Fruit fly (Drosophila melanogaster) whole organism, embryonic: ENCODE data around the gene mal.
A peak's percentile ranks its signal among the peaks of the same experiment; 100 is the strongest.

Experiments used
- Atf3 ChIP-seq: fragments of 200-800 bp; sonication (Bioruptor generic); optimal IDR thresholded peaks from 3 replicates; lab custom pipeline; 2016; ENCODE audit warnings: missing biosample characterization, missing genetic modification characterization
- Atf6 ChIP-seq: fragments of 200-800 bp; sonication (Bioruptor generic); IDR thresholded peaks from 2 replicates; pipeline ENCODE4 v1.3.6; 2022; ENCODE audit warnings: missing biosample characterization, missing genetic modification characterization
- BEAF-32 ChIP-seq: fragments of 200-800 bp; sonication (Bioruptor generic); optimal IDR thresholded peaks from 3 replicates; lab custom pipeline; 2017; ENCODE audit warnings: missing biosample characterization, missing genetic modification characterization, mild to moderate bottlenecking, moderate library complexity, missing genetic modification reagents
- CG10267 ChIP-seq: fragments of 200-800 bp; sonication (Bioruptor generic); optimal IDR thresholded peaks from 2 replicates; lab custom pipeline; 2018; ENCODE audit warnings: missing biosample characterization, mild to moderate bottlenecking, missing genetic modification characterization, moderate library complexity
- CG12236 ChIP-seq: fragments of 200-800 bp; sonication (Bioruptor generic); optimal IDR thresholded peaks from 2 replicates; lab custom pipeline; 2016; ENCODE audit warnings: missing biosample characterization, missing genetic modification characterization
- CG12391 ChIP-seq: fragments of 200-800 bp; sonication (Bioruptor generic); optimal IDR thresholded peaks from 3 replicates; lab custom pipeline; 2018; ENCODE audit warnings: missing biosample characterization, mild to moderate bottlenecking, missing genetic modification characterization, moderate library complexity
- CG13296 ChIP-seq: fragments of 200-800 bp; sonication (Bioruptor generic); optimal IDR thresholded peaks from 3 replicates; lab custom pipeline; 2018; ENCODE audit warnings: missing biosample characterization, mild to moderate bottlenecking, missing genetic modification characterization
- CG16813 ChIP-seq: fragments of 200-800 bp; sonication (Bioruptor generic); IDR thresholded peaks from 3 replicates; pipeline ENCODE4 v1.3.6; 2022; ENCODE audit warnings: missing biosample characterization, missing genetic modification characterization; ENCODE audit not compliant: partially characterized antibody
- CG3726 ChIP-seq: fragments of 200-800 bp; sonication (Bioruptor generic); IDR thresholded peaks from 3 replicates; pipeline ENCODE4, ENCODE4 v1.3.6; 2022; ENCODE audit warnings: missing biosample characterization, missing genetic modification characterization
- CG3995 ChIP-seq: fragments of 200-800 bp; sonication (Bioruptor generic); optimal IDR thresholded peaks from 3 replicates; lab custom pipeline; 2016; ENCODE audit warnings: missing biosample characterization, missing genetic modification characterization
- CG42726 ChIP-seq: fragments of 200-800 bp; sonication (Bioruptor generic); IDR thresholded peaks from 2 replicates; pipeline ENCODE4 v1.3.6; 2022; ENCODE audit warnings: missing biosample characterization, missing genetic modification characterization; ENCODE audit not compliant: partially characterized antibody
- CG5245 ChIP-seq: fragments of 200-800 bp; sonication (Bioruptor generic); optimal IDR thresholded peaks from 3 replicates; lab custom pipeline; 2016; ENCODE audit warnings: missing biosample characterization, missing genetic modification characterization
- CG6791 ChIP-seq: fragments of 200-800 bp; sonication (Bioruptor generic); IDR thresholded peaks from 3 replicates; pipeline ENCODE4 v1.3.6; 2022; ENCODE audit warnings: missing biosample characterization, missing genetic modification characterization; ENCODE audit not compliant: partially characterized antibody
- CG6813 ChIP-seq: fragments of 200-800 bp; sonication (Bioruptor generic); optimal IDR thresholded peaks from 2 replicates; lab custom pipeline; 2017; ENCODE audit warnings: missing biosample characterization, missing genetic modification characterization, mild to moderate bottlenecking, moderate library complexity, missing genetic modification reagents
- CG7928 ChIP-seq: fragments of 200-800 bp; sonication (Bioruptor generic); optimal IDR thresholded peaks from 2 replicates; lab custom pipeline; 2017; ENCODE audit warnings: missing biosample characterization, mild to moderate bottlenecking, missing genetic modification characterization
- CG8089 ChIP-seq: fragments of 200-800 bp; sonication (Bioruptor generic); optimal IDR thresholded peaks from 3 replicates; lab custom pipeline; 2016; ENCODE audit warnings: missing biosample characterization, missing genetic modification characterization
- CG9727 ChIP-seq: fragments of 200-800 bp; sonication (Bioruptor generic); optimal IDR thresholded peaks from 3 replicates; lab custom pipeline; 2017; ENCODE audit warnings: missing biosample characterization, mild to moderate bottlenecking, missing genetic modification characterization
- CHES-1-like ChIP-seq: fragments of 200-800 bp; sonication (Bioruptor generic); optimal IDR thresholded peaks from 2 replicates; lab custom pipeline; 2016; ENCODE audit warnings: missing biosample characterization, missing genetic modification characterization
- Chrac-16 ChIP-seq: fragments of 200-800 bp; sonication (Bioruptor generic); optimal IDR thresholded peaks from 3 replicates; lab custom pipeline; 2016; ENCODE audit warnings: missing biosample characterization, missing genetic modification characterization
- Fer1 ChIP-seq: fragments of 200-800 bp; sonication (Bioruptor generic); optimal IDR thresholded peaks from 2 replicates; lab custom pipeline; 2017; ENCODE audit warnings: missing biosample characterization, mild to moderate bottlenecking, missing genetic modification characterization
- Fer3 ChIP-seq: fragments of 200-800 bp; sonication (Bioruptor generic); optimal IDR thresholded peaks from 2 replicates; lab custom pipeline; 2018; ENCODE audit warnings: missing biosample characterization, mild to moderate bottlenecking, missing genetic modification characterization, moderate library complexity
- Lpt ChIP-seq: fragments of >200 bp; optimal IDR thresholded peaks from 2 replicates; lab custom pipeline; 2018; ENCODE audit warnings: missing biosample characterization, missing genetic modification characterization
- Neu2 ChIP-seq: fragments of 200-800 bp; sonication (Bioruptor generic); optimal IDR thresholded peaks from 3 replicates; lab custom pipeline; 2016; ENCODE audit warnings: missing biosample characterization, missing genetic modification characterization, borderline replicate concordance
- Nf-YB ChIP-seq: fragments of 200-800 bp; sonication (Bioruptor generic); optimal IDR thresholded peaks from 3 replicates; lab custom pipeline; 2019; ENCODE audit warnings: missing biosample characterization, mild to moderate bottlenecking, missing genetic modification characterization, moderate library complexity
- Oli ChIP-seq: fragments of 200-800 bp; sonication (Bioruptor generic); optimal IDR thresholded peaks from 2 replicates; lab custom pipeline; 2018; ENCODE audit warnings: missing biosample characterization, mild to moderate bottlenecking, missing genetic modification characterization, moderate library complexity
- Xbp1 ChIP-seq: fragments of 200-800 bp; sonication (Bioruptor generic); optimal IDR thresholded peaks from 3 replicates; lab custom pipeline; 2016; ENCODE audit warnings: missing biosample characterization, mild to moderate bottlenecking, missing genetic modification characterization
- aop ChIP-seq: fragments of 200-800 bp; sonication (Bioruptor generic); IDR thresholded peaks from 2 replicates; pipeline ENCODE4 v1.3.6; 2022; ENCODE audit warnings: missing biosample characterization, missing genetic modification characterization
- ara ChIP-seq: fragments of 200-800 bp; sonication (Bioruptor generic); IDR thresholded peaks from 2 replicates; pipeline ENCODE4 v1.3.6; 2022; ENCODE audit warnings: missing biosample characterization, missing genetic modification characterization
- ato ChIP-seq: fragments of 200-800 bp; sonication (Bioruptor generic); IDR thresholded peaks from 2 replicates; pipeline ENCODE4 v1.3.6; 2022; ENCODE audit warnings: missing biosample characterization, missing genetic modification characterization; ENCODE audit not compliant: partially characterized antibody
- ci ChIP-seq: fragments of 200-800 bp; sonication (Bioruptor generic); IDR thresholded peaks from 3 replicates; pipeline ENCODE4 v1.3.6; 2022; ENCODE audit warnings: missing biosample characterization, missing genetic modification characterization
- disco-r ChIP-seq: fragments of 200-800 bp; sonication (Bioruptor generic); optimal IDR thresholded peaks from 2 replicates; lab custom pipeline; 2016; ENCODE audit warnings: missing biosample characterization, missing genetic modification characterization
- en ChIP-seq: fragments of 200-800 bp; sonication (Bioruptor generic); optimal IDR thresholded peaks from 2 replicates; lab custom pipeline; 2016; ENCODE audit warnings: missing biosample characterization, missing genetic modification characterization
- exex ChIP-seq: fragments of 200-800 bp; sonication (Bioruptor generic); optimal IDR thresholded peaks from 4 replicates; lab custom pipeline; 2018; ENCODE audit warnings: missing biosample characterization, mild to moderate bottlenecking, missing genetic modification characterization, moderate library complexity
- fru ChIP-seq: fragments of >200 bp; optimal IDR thresholded peaks from 2 replicates; lab custom pipeline; 2017
- gcm2 ChIP-seq: fragments of 200-800 bp; sonication (Bioruptor generic); optimal IDR thresholded peaks from 2 replicates; lab custom pipeline; 2016; ENCODE audit warnings: missing biosample characterization, missing genetic modification characterization
- gro ChIP-seq: fragments of 200-800 bp; sonication (Bioruptor generic); optimal IDR thresholded peaks from 2 replicates; lab custom pipeline; 2016; ENCODE audit warnings: missing biosample characterization, missing genetic modification characterization
- kni ChIP-seq: fragments of 200-800 bp; sonication (Bioruptor generic); optimal IDR thresholded peaks from 3 replicates; lab custom pipeline; 2017; ENCODE audit warnings: mild to moderate bottlenecking, missing biosample characterization, missing genetic modification reagents, missing genetic modification characterization
- lbe ChIP-seq: fragments of 200-800 bp; sonication (Bioruptor generic); optimal IDR thresholded peaks from 2 replicates; lab custom pipeline; 2016; ENCODE audit warnings: missing biosample characterization, mild to moderate bottlenecking, missing genetic modification characterization
- pnt ChIP-seq: fragments of 200-800 bp; sonication (Bioruptor generic); optimal IDR thresholded peaks from 3 replicates; lab custom pipeline; 2016; ENCODE audit warnings: missing biosample characterization, missing genetic modification characterization
- repo ChIP-seq: fragments of 200-800 bp; sonication (Bioruptor generic); optimal IDR thresholded peaks from 2 replicates; lab custom pipeline; 2016; ENCODE audit warnings: missing biosample characterization, missing genetic modification characterization
- row ChIP-seq: fragments of 200-800 bp; sonication (Bioruptor generic); IDR thresholded peaks from 3 replicates; pipeline ENCODE4 v1.3.6; 2022; ENCODE audit warnings: missing biosample characterization, missing genetic modification characterization
- schlank ChIP-seq: fragments of 200-800 bp; sonication (Bioruptor generic); optimal IDR thresholded peaks from 2 replicates; lab custom pipeline; 2018; ENCODE audit warnings: missing biosample characterization, mild to moderate bottlenecking, missing genetic modification characterization
- sd ChIP-seq: fragments of 200-800 bp; sonication (Bioruptor generic); optimal IDR thresholded peaks from 3 replicates; lab custom pipeline; 2018; ENCODE audit warnings: missing biosample characterization, mild to moderate bottlenecking, missing genetic modification characterization, moderate library complexity
- shn ChIP-seq: fragments of 200-800 bp; sonication (Bioruptor generic); optimal IDR thresholded peaks from 3 replicates; lab custom pipeline; 2016; ENCODE audit warnings: missing biosample characterization, missing genetic modification characterization
- sisA ChIP-seq: fragments of 200-800 bp; sonication (Bioruptor generic); IDR thresholded peaks from 2 replicates; pipeline ENCODE4 v1.3.6; 2022; ENCODE audit warnings: missing biosample characterization, missing genetic modification characterization
- stwl ChIP-seq: fragments of 200-800 bp; sonication (Bioruptor generic); optimal IDR thresholded peaks from 3 replicates; lab custom pipeline; 2018; ENCODE audit warnings: missing biosample characterization, mild to moderate bottlenecking, missing genetic modification characterization, moderate library complexity
- sug ChIP-seq: fragments of 200-800 bp; optimal IDR thresholded peaks from 2 replicates; lab custom pipeline; 2019; ENCODE audit warnings: missing biosample characterization, mild to moderate bottlenecking, missing genetic modification characterization, moderate library complexity
- tna ChIP-seq: fragments of 200-800 bp; sonication (Bioruptor generic); IDR thresholded peaks from 2 replicates; pipeline ENCODE4 v1.3.6; 2022; ENCODE audit warnings: missing biosample characterization, missing genetic modification characterization; ENCODE audit not compliant: partially characterized antibody
- twi ChIP-seq: fragments of 200-800 bp; optimal IDR thresholded peaks from 2 replicates; lab custom pipeline; 2019; ENCODE audit warnings: missing biosample characterization, mild to moderate bottlenecking, missing genetic modification characterization, moderate library complexity

The mal gene

DNA sequence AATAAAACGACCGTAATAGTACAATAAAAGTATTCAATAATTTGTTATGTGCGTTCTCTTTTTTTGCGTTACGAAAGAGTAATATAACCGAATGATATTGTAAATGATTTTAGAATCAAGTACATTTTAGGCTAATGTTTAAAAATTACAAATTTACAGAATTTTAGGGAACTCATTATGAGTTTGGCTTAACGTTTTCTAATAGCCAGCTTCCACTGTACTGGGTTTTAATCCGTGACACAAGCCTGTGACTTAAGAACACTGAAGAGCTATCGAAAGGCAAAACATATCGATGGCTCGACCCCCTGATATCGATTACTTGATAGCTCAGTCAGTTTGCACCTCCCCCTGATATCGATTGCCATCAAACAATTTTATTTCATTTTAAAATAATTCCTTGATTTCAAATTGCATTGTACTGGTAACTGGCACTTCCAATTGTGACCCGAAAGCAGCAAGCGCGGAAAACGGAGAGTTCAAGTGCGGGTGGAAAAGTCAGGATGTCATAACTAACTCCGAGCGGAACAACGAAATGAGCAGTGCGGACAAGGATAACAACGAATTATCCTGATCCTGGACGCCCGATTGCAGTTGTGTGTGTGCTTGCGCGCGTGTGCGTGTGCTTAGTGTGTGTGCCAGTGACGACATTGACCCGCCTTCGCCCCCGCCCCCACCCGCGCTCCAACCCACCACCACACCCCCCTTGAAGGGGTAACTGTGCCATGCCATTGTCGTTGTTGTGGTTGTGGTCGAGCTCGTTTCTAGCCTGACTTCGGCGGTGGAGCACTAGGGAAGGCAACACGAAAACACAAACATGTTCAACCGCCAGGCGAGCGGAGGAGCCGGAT lies 35.2 kb upstream of the mal start, which contains the start of gene HERC2 (continued):
- no peak for TF ChIP-seq CG7928
- peak; percentile 40 for TF ChIP-seq CG12391 (tag; lab: Kevin White, UChicago)
- 0 out of 3 replicates have a peak, but pooled peaks have one; percentile 15 for TF ChIP-seq ci (GFP tag; lab: Robert Waterston, UW)
- peak; percentile 83 for TF ChIP-seq BEAF-32 (GFP tag; lab: Kevin White, UChicago)
- peak; percentile 48 for TF ChIP-seq stwl (tag; lab: Kevin White, UChicago)
- TF ChIP-seq sug = no peak
- TF ChIP-seq row = peak; percentile 72
- TF ChIP-seq Oli (tag; lab: Kevin White, UChicago) = peak; percentile 15
- no peak for TF ChIP-seq fru (lab: Kevin White, UChicago)
- TF ChIP-seq Xbp1 (GFP tag; lab: Kevin White, UChicago) = peak; percentile 53
- TF ChIP-seq CG6813 = no peak
- no peak for TF ChIP-seq Atf6
- peak; percentile 20 for TF ChIP-seq pnt
- peak; percentile 54; the same call in 1 of the 2 replicates for TF ChIP-seq sisA (GFP tag; lab: Robert Waterston, UW)
- TF ChIP-seq Neu2 (GFP tag; lab: Kevin White, UChicago) = no peak
- no peak for TF ChIP-seq exex (tag; lab: Kevin White, UChicago)
- TF ChIP-seq gcm2 (GFP tag; lab: Kevin White, UChicago) = no peak
- TF ChIP-seq Nf-YB = no peak
- TF ChIP-seq CG12236 = no peak
- TF ChIP-seq CHES-1-like (GFP tag; lab: Kevin White, UChicago) = peak; percentile 31
- TF ChIP-seq shn (GFP tag; lab: Kevin White, UChicago) = peak; percentile 37
- TF ChIP-seq CG16813 (GFP tag; lab: Robert Waterston, UW) = peak; percentile 91
- TF ChIP-seq twi (tag; lab: Kevin White, UChicago) = no peak
- peak; percentile 32 for TF ChIP-seq disco-r
- no peak for TF ChIP-seq schlank (tag; lab: Kevin White, UChicago)
- peak; percentile 21 for TF ChIP-seq CG8089 (GFP tag; lab: Kevin White, UChicago)
- no peak for TF ChIP-seq CG3726
- no peak for TF ChIP-seq aop (GFP tag; lab: Robert Waterston, UW)
- no peak; the same call in 1 of the 2 replicates for TF ChIP-seq ara (GFP tag; lab: Robert Waterston, UW)
- peak; percentile 94 for TF ChIP-seq ato
- TF ChIP-seq repo = no peak
- peak; percentile 41 for TF ChIP-seq Atf3 (GFP tag; lab: Kevin White, UChicago)
- peak; percentile 87 for TF ChIP-seq CG42726 (GFP tag; lab: Robert Waterston, UW)
- peak; percentile 51 for TF ChIP-seq Chrac-16 (GFP tag; lab: Kevin White, UChicago)
- peak; percentile 12 for TF ChIP-seq Fer3 (tag; lab: Kevin White, UChicago)
- TF ChIP-seq CG13296 = no peak
- peak; percentile 90 for TF ChIP-seq tna (GFP tag; lab: Robert Waterston, UW)
- TF ChIP-seq gro = no peak
- TF ChIP-seq CG3995 (GFP tag; lab: Kevin White, UChicago) = peak; percentile 97
- TF ChIP-seq en (GFP tag; lab: Kevin White, UChicago) = peak; percentile 22
- no peak for TF ChIP-seq sd (tag; lab: Kevin White, UChicago)
- no peak for TF ChIP-seq CG5245 (GFP tag; lab: Kevin White, UChicago)
- TF ChIP-seq Lpt (GFP tag; lab: Kevin White, UChicago) = no peak
- TF ChIP-seq kni (GFP tag; lab: Kevin White, UChicago) = no peak
- TF ChIP-seq CG10267 (tag; lab: Kevin White, UChicago) = peak; percentile 46
- TF ChIP-seq lbe (GFP tag; lab: Kevin White, UChicago) = no peak
- peak; percentile 31 for TF ChIP-seq CG9727 (GFP tag; lab: Kevin White, UChicago)
- no peak for TF ChIP-seq Fer1 (GFP tag; lab: Kevin White, UChicago)
- peak; percentile 95 for TF ChIP-seq CG6791 (GFP tag; lab: Robert Waterston, UW)
